Worm (Caenorhabditis elegans) whole organism, L4 larva: ENCODE measurements around the gene fbxa-38.
A peak's percentile ranks its signal among the peaks of the same experiment; 100 is the strongest.

Experiments
- D1046.2 ChIP-seq: fragments of 200-800 bp; sonication (Bioruptor generic); IDR thresholded peaks from 2 replicates; pipeline ENCODE4 v1.3.6; 2022; ENCODE audit warnings: missing genetic modification characterization, missing compliant biosample characterization
- F26F4.8 ChIP-seq: fragments of 200-800 bp; sonication (Bioruptor generic); conservative IDR thresholded peaks from 2 replicates; pipeline ENCODE4 v1.3.6; 2022; ENCODE audit warnings: missing genetic modification characterization, missing compliant biosample characterization
- F37D6.2 ChIP-seq: sonication (generic microtip); optimal IDR thresholded peaks from 2 replicates; lab custom pipeline; 2016; ENCODE audit warnings: mild to moderate bottlenecking, missing genetic modification characterization, missing compliant biosample characterization
- F44E2.7 ChIP-seq: fragments of 200-800 bp; sonication (Bioruptor generic); IDR thresholded peaks from 2 replicates; pipeline ENCODE4 v2.1.2; 2022; ENCODE audit warnings: missing genetic modification characterization, missing compliant biosample characterization
- R02D3.7 ChIP-seq: fragments of 150-350 bp; sonication (generic microtip); optimal IDR thresholded peaks from 3 replicates; lab custom pipeline; 2014; ENCODE audit warnings: missing biosample characterization, missing genetic modification characterization
- Y5F2A.4 ChIP-seq: fragments of 200-800 bp; sonication (Bioruptor generic); optimal IDR thresholded peaks from 2 replicates; lab custom pipeline; 2018; ENCODE audit warnings: mild to moderate bottlenecking, missing genetic modification characterization, missing compliant biosample characterization
- ZK337.2 ChIP-seq: fragments of 200-800 bp; sonication (Bioruptor generic); IDR thresholded peaks from 2 replicates; pipeline ENCODE4 v1.3.6; 2022; ENCODE audit warnings: missing genetic modification reagents, missing genetic modification characterization, missing compliant biosample characterization
- ama-1 ChIP-seq: fragments of 150-350 bp; optimal IDR thresholded peaks from 2 replicates; lab custom pipeline; 2014; ENCODE audit warnings: inconsistent platforms, mixed read lengths
- arid-1 ChIP-seq: fragments of 200-800 bp; sonication (Bioruptor generic); conservative IDR thresholded peaks from 2 replicates; pipeline ENCODE4 v1.3.6; 2022; ENCODE audit warnings: missing genetic modification reagents, missing genetic modification characterization, missing compliant biosample characterization
- ceh-20 ChIP-seq: fragments of 200-800 bp; sonication (Bioruptor generic); IDR thresholded peaks from 2 replicates; pipeline ENCODE4 v1.3.6; 2022; ENCODE audit warnings: missing genetic modification reagents, missing genetic modification characterization, missing compliant biosample characterization
- ceh-28 ChIP-seq: fragments of 150-350 bp; optimal IDR thresholded peaks from 2 replicates; lab custom pipeline; 2014; ENCODE audit warnings: missing biosample characterization, missing genetic modification reagents, missing genetic modification characterization
- ceh-44 ChIP-seq: fragments of 200-800 bp; sonication (Bioruptor generic); IDR thresholded peaks from 2 replicates; pipeline ENCODE4 v1.3.6; 2022; ENCODE audit warnings: missing genetic modification reagents, missing genetic modification characterization, missing compliant biosample characterization
- ceh-62 ChIP-seq: sonication (generic microtip); optimal IDR thresholded peaks from 2 replicates; lab custom pipeline; 2017; ENCODE audit warnings: missing biosample characterization, missing genetic modification characterization
- ceh-82 ChIP-seq: sonication (generic microtip); optimal IDR thresholded peaks from 2 replicates; lab custom pipeline; 2017; ENCODE audit warnings: missing biosample characterization, missing genetic modification characterization
- ces-1 ChIP-seq: fragments of 150-350 bp; sonication (generic microtip); optimal IDR thresholded peaks from 4 replicates; lab custom pipeline; 2014; ENCODE audit warnings: missing biosample characterization, missing genetic modification reagents, missing genetic modification characterization
- cey-2 ChIP-seq: sonication (generic microtip); optimal IDR thresholded peaks from 3 replicates; lab custom pipeline; 2017; ENCODE audit warnings: missing genetic modification characterization, mild to moderate bottlenecking, missing compliant biosample characterization, antibody characterized with exemption, borderline replicate concordance; ENCODE audit not compliant: insufficient read depth
- daf-12 ChIP-seq: fragments of 150-350 bp; optimal IDR thresholded peaks from 2 replicates; lab custom pipeline; 2014; ENCODE audit warnings: missing biosample characterization, missing genetic modification reagents, missing genetic modification characterization
- daf-16 ChIP-seq, 3 experiments: sonication (generic microtip); optimal IDR thresholded peaks; 2 replicates each; lab custom pipeline; 2016 to 2017; ENCODE audit warnings: missing genetic modification characterization in 3 of 3, missing genetic modification reagents in 3 of 3, mild to moderate bottlenecking in 2 of 3, missing compliant biosample characterization in 2 of 3, missing biosample characterization in 1 of 3, moderate library complexity in 1 of 3
- dmd-6 ChIP-seq: fragments of 200-800 bp; sonication (Bioruptor generic); IDR thresholded peaks from 2 replicates; pipeline ENCODE4 v1.3.6; 2022; ENCODE audit warnings: missing genetic modification reagents, missing genetic modification characterization, missing compliant biosample characterization
- dmd-8 ChIP-seq: fragments of 200-800 bp; sonication (Bioruptor generic); IDR thresholded peaks from 2 replicates; pipeline ENCODE4 v1.3.6; 2022; ENCODE audit warnings: missing genetic modification characterization, missing compliant biosample characterization
- duxl-1 ChIP-seq: sonication (generic microtip); optimal IDR thresholded peaks from 2 replicates; lab custom pipeline; 2016; ENCODE audit warnings: mild to moderate bottlenecking, missing genetic modification characterization, moderate library complexity, missing compliant biosample characterization; ENCODE audit not compliant: poor library complexity
- egl-43 ChIP-seq: fragments of 200-800 bp; sonication (Bioruptor generic); IDR thresholded peaks from 2 replicates; pipeline ENCODE4 v1.3.6; 2022; ENCODE audit warnings: missing genetic modification reagents, missing genetic modification characterization, missing compliant biosample characterization
- gei-8 ChIP-seq: fragments of 200-800 bp; sonication (Bioruptor generic); optimal IDR thresholded peaks from 2 replicates; lab custom pipeline; 2018; ENCODE audit warnings: mild to moderate bottlenecking, missing genetic modification characterization, missing compliant biosample characterization
- hif-1 ChIP-seq, 2 experiments: sonication (generic microtip); optimal IDR thresholded peaks; 2 replicates each; lab custom pipeline; 2016 to 2017; ENCODE audit warnings: missing compliant biosample characterization in 2 of 2, missing genetic modification characterization in 2 of 2, missing genetic modification reagents in 2 of 2, missing genotype in 2 of 2, mild to moderate bottlenecking in 1 of 2
- hlh-11 ChIP-seq: fragments of 200-800 bp; sonication (Bioruptor generic); optimal IDR thresholded peaks from 2 replicates; lab custom pipeline; 2018; ENCODE audit warnings: mild to moderate bottlenecking, missing genetic modification characterization, missing compliant biosample characterization
- lin-15B ChIP-seq: fragments of 150-350 bp; sonication (generic microtip); optimal IDR thresholded peaks from 3 replicates; lab custom pipeline; 2014; ENCODE audit warnings: missing biosample characterization, missing genetic modification characterization
- lin-39 ChIP-seq: fragments of 150-350 bp; optimal IDR thresholded peaks from 2 replicates; lab custom pipeline; 2014; ENCODE audit warnings: missing biosample characterization, missing genetic modification reagents, missing genetic modification characterization
- lir-3 ChIP-seq: sonication (generic microtip); optimal IDR thresholded peaks from 2 replicates; lab custom pipeline; 2016; ENCODE audit warnings: mild to moderate bottlenecking, missing genetic modification characterization, missing compliant biosample characterization
- madf-5 ChIP-seq, 2 experiments: fragments of 200-800 bp; sonication (Bioruptor generic); IDR thresholded peaks; 2 replicates each; pipeline ENCODE4 v1.3.6; 2022; ENCODE audit warnings: missing compliant biosample characterization in 2 of 2, missing genetic modification characterization in 2 of 2
- madf-9 ChIP-seq: fragments of 200-800 bp; sonication (Bioruptor generic); conservative IDR thresholded peaks from 2 replicates; pipeline ENCODE4 v1.3.6; 2022; ENCODE audit warnings: missing genetic modification reagents, missing genetic modification characterization, missing compliant biosample characterization
- mdl-1 ChIP-seq, 2 experiments: fragments of 150-350 bp in 1 of 2; sonication (generic microtip) in 1 of 2; optimal IDR thresholded peaks; 2 replicates each; lab custom pipeline; 2014 to 2017; ENCODE audit warnings: missing biosample characterization in 2 of 2, missing genetic modification characterization in 2 of 2
- mes-2 ChIP-seq: sonication (generic microtip); optimal IDR thresholded peaks from 2 replicates; lab custom pipeline; 2016; ENCODE audit warnings: missing genotype, mild to moderate bottlenecking, missing genetic modification characterization, missing compliant biosample characterization; ENCODE audit not compliant: poor library complexity, severe bottlenecking
- mxl-3 ChIP-seq: fragments of 200-800 bp; sonication (Bioruptor generic); optimal IDR thresholded peaks from 2 replicates; lab custom pipeline; 2018; ENCODE audit warnings: mild to moderate bottlenecking, missing genetic modification characterization, missing compliant biosample characterization
- nhr-10 ChIP-seq: fragments of 150-350 bp; optimal IDR thresholded peaks from 2 replicates; lab custom pipeline; 2014; ENCODE audit warnings: missing biosample characterization, missing genetic modification characterization
- nhr-11 ChIP-seq: fragments of 150-350 bp; optimal IDR thresholded peaks from 2 replicates; lab custom pipeline; 2014; ENCODE audit warnings: missing biosample characterization, missing genetic modification characterization
- nhr-111 ChIP-seq: fragments of 200-800 bp; sonication (Bioruptor generic); optimal IDR thresholded peaks from 2 replicates; lab custom pipeline; 2018; ENCODE audit warnings: mild to moderate bottlenecking, missing genetic modification characterization, missing compliant biosample characterization
- nhr-28 ChIP-seq: fragments of 150-350 bp; optimal IDR thresholded peaks from 2 replicates; lab custom pipeline; 2014; ENCODE audit warnings: missing biosample characterization, missing genetic modification characterization
- nhr-41 ChIP-seq: fragments of 200-800 bp; sonication (Bioruptor generic); IDR thresholded peaks from 2 replicates; pipeline ENCODE4 v1.3.6; 2022; ENCODE audit warnings: missing genetic modification reagents, missing genetic modification characterization, missing compliant biosample characterization
- nhr-42 ChIP-seq: fragments of 200-800 bp; sonication (Bioruptor generic); IDR thresholded peaks from 2 replicates; pipeline ENCODE4 v1.3.6; 2022; ENCODE audit warnings: missing genetic modification characterization, missing compliant biosample characterization
- nhr-6 ChIP-seq: fragments of 150-350 bp; optimal IDR thresholded peaks from 2 replicates; lab custom pipeline; 2014; ENCODE audit warnings: missing biosample characterization, missing genetic modification characterization
- pqm-1 ChIP-seq: sonication (generic microtip); optimal IDR thresholded peaks from 2 replicates; lab custom pipeline; 2017; ENCODE audit warnings: missing biosample characterization, missing genetic modification characterization
- set-16 ChIP-seq: fragments of 200-800 bp; sonication (Bioruptor generic); IDR thresholded peaks from 2 replicates; pipeline ENCODE4 v1.3.6; 2022; ENCODE audit warnings: missing genetic modification reagents, missing genetic modification characterization, missing compliant biosample characterization
- unc-39 ChIP-seq: sonication (generic microtip); optimal IDR thresholded peaks from 2 replicates; lab custom pipeline; 2017; ENCODE audit warnings: missing biosample characterization, missing genetic modification characterization
- zip-2 ChIP-seq: fragments of 150-350 bp; optimal IDR thresholded peaks from 2 replicates; lab custom pipeline; 2014; ENCODE audit warnings: missing biosample characterization, missing genetic modification characterization
- ztf-11 ChIP-seq: fragments of 150-350 bp; optimal IDR thresholded peaks from 2 replicates; lab custom pipeline; 2014; ENCODE audit warnings: missing biosample characterization, missing genetic modification characterization

Gene fbxa-38

DNA sequence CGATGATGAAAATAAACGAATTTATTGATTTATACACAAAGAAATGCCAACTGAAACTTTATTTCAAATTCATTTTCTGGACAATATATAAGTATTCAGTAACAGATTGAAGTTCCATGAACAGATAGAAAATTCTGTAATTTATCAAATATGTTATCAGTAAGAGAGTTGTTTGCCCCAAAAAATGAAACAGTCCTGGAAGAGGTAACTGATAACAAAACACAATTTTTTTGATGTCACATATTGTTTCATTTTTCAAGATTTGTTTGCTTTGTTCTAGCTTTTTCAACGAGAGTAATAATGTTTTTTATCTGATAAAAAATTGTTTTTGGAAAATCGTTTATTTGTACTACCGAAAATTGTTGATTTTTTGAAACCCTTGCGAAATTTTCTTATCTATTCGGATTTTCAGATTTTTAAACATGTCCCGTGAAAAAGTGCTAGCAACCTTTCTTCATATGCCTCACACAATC is 28.6 kb downstream of the fbxa-38 start, which contains the start of gene fbxa-73:
Gene fbxa-73 (plus strand): TSS at position 423 of the 473 bp plus-strand sequence.
- TF ChIP-seq pqm-1 (tag; lab: Kevin White, UChicago) (peak; percentile 83), ceh-20 (no peak), madf-9 (GFP tag; lab: Robert Waterston, UW) (no peak), F37D6.2 (no peak), hif-1 (tag; optimal IDR thresholded peaks at IDR 0.05; lab: Kevin White, UChicago) (no peak), madf-5 (GFP tag; IDR thresholded peaks at IDR 0.05; lab: Robert Waterston, UW) (no peak), daf-12 (tag; lab: Kevin White, UChicago) (no peak), arid-1 (GFP tag; lab: Robert Waterston, UW) (no peak), lin-39 (tag; lab: Kevin White, UChicago) (no peak), ceh-44 (no peak), ama-1 (lab: Kevin White, UChicago) (no peak), nhr-6 (tag; lab: Kevin White, UChicago) (no peak), daf-16 (GFP tag; optimal IDR thresholded peaks at IDR 0.05; lab: Kevin White, UChicago) (no peak), daf-16 (tag; optimal IDR thresholded peaks at IDR 0.05; lab: Kevin White, UChicago) (peak; percentile 84), ceh-28 (tag; lab: Kevin White, UChicago) (no peak), lin-15B (no peak), nhr-28 (tag; lab: Kevin White, UChicago) (peak; percentile 64), unc-39 (tag; lab: Kevin White, UChicago) (no peak), nhr-111 (GFP tag; lab: Kevin White, UChicago) (no peak)

- TF ChIP-seq zip-2 (tag; lab: Kevin White, UChicago) (no peak), D1046.2 (GFP tag; lab: Robert Waterston, UW) (no peak), F44E2.7 (no peak), ZK337.2 (GFP tag; lab: Robert Waterston, UW) (no peak), gei-8 (GFP tag; lab: Kevin White, UChicago) (no peak), duxl-1 (tag; lab: Kevin White, UChicago) (no peak), hif-1 (tag; optimal IDR thresholded peaks at IDR 0.05; lab: Kevin White, UChicago) (no peak), lin-39 (tag; lab: Kevin White, UChicago) (no peak), hlh-11 (tag; lab: Kevin White, UChicago) (no peak), mxl-3 (no peak), ama-1 (lab: Kevin White, UChicago) (no peak), nhr-10 (tag; lab: Kevin White, UChicago) (no peak), lin-15B (no peak)
These were observed 31.1 kb downstream of the fbxa-38 start, which contains the start of gene fbxa-71 for ce11 chrIII:2255522-2255921. TSS of gene fbxa-71 (plus strand) at chrIII:2255822.

ce11 chrIII:2258863-2259262 is 34.4 kb downstream of the fbxa-38 start, which contains the start of gene fbxa-43:
TSS of gene fbxa-43 (minus strand) at chrIII:2258963.
- no peak for TF ChIP-seq F37D6.2
- no peak for TF ChIP-seq duxl-1 (tag; lab: Kevin White, UChicago)
- TF ChIP-seq Y5F2A.4 (GFP tag; lab: Kevin White, UChicago) = no peak
- no peak for TF ChIP-seq arid-1 (GFP tag; lab: Robert Waterston, UW)
- no peak for TF ChIP-seq ceh-82 (tag; lab: Kevin White, UChicago)
- no peak for TF ChIP-seq dmd-8 (GFP tag; lab: Robert Waterston, UW)
- TF ChIP-seq cey-2 (tag; lab: Kevin White, UChicago) = no peak
- TF ChIP-seq egl-43 (GFP tag; lab: Robert Waterston, UW) = no peak
- no peak for TF ChIP-seq lir-3 (tag; lab: Kevin White, UChicago)
- TF ChIP-seq nhr-41 = no peak

- TF ChIP-seq ces-1 (GFP tag; lab: Kevin White, UChicago) (no peak), ztf-11 (tag; lab: Kevin White, UChicago) (no peak), ceh-20 (no peak), ceh-62 (tag; lab: Kevin White, UChicago) (no peak), nhr-11 (tag; lab: Kevin White, UChicago) (no peak), F26F4.8 (GFP tag; lab: Robert Waterston, UW) (no peak), gei-8 (GFP tag; lab: Kevin White, UChicago) (no peak), mes-2 (tag; lab: Kevin White, UChicago) (no peak), set-16 (no peak), mdl-1 (tag; optimal IDR thresholded peaks at IDR 0.05; lab: Kevin White, UChicago) (no peak), dmd-6 (GFP tag; lab: Robert Waterston, UW) (no peak), nhr-42 (GFP tag; lab: Robert Waterston, UW) (no peak), ama-1 (lab: Kevin White, UChicago) (no peak), R02D3.7 (tag; lab: Kevin White, UChicago) (no peak), hif-1 (tag; optimal IDR thresholded peaks at IDR 0.05; lab: Kevin White, UChicago) (no peak), nhr-111 (GFP tag; lab: Kevin White, UChicago) (no peak)
These were observed 34.9 kb downstream of the fbxa-38 start for ce11 chrIII:2259329-2259728.
